Worm (Caenorhabditis elegans): ENCODE results near the gene R166.3.

DNA sequence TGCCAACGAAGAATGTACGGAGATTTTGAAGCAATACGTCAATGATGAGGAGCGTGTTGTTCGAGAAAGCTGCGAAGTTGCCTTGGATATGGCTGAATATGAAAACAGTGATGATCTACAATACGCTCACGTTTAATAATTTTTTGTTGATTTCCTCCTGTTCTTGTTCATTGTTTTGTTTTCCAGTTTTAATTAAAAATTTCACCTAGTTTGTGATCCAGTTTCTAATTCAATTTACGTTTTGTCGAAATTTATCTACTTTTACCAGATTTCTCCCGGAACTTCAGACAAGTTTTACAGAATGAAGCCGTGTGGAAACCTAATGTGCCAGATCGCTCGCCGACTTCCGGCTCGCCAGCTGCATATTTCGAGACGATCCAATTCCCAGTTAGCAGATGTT is 41.7 kb upstream of the R166.3 start, which contains the start of gene dap-3:
- TF ChIP-seq tab-1 (GFP tag; IDR thresholded peaks at IDR 0.05) (no peak), ztf-29 (GFP tag; IDR thresholded peaks at IDR 0.05) (no peak), ref-1 (GFP tag; conservative IDR thresholded peaks at IDR 0.05) (no peak), klf-2 (GFP tag; conservative IDR thresholded peaks at IDR 0.05) (no peak), flt-1 (GFP tag; IDR thresholded peaks at IDR 0.05) (no peak), T22C8.4 (GFP tag; IDR thresholded peaks at IDR 0.05) (no peak), med-1 (GFP tag; optimal IDR thresholded peaks at IDR 0.05; ENCODE audit: insufficient read depth) (no peak)
